Fruit fly (Drosophila melanogaster) whole organism, prepupa: ENCODE measurements around the gene Ctps.

Experiments
- Blimp-1 ChIP-seq: fragments of 200-800 bp; sonication (Bioruptor generic); optimal IDR thresholded peaks from 3 replicates; lab custom pipeline; 2017; ENCODE audit warnings: missing biosample characterization, missing genetic modification characterization, mild to moderate bottlenecking, moderate library complexity, missing genetic modification reagents
- CG10631 ChIP-seq: fragments of 200-800 bp; sonication (Bioruptor generic); optimal IDR thresholded peaks from 2 replicates; lab custom pipeline; 2016; ENCODE audit warnings: missing biosample characterization, missing genetic modification characterization
- CG10669 ChIP-seq: fragments of 200-800 bp; sonication (Bioruptor generic); optimal IDR thresholded peaks from 3 replicates; lab custom pipeline; 2018; ENCODE audit warnings: missing biosample characterization, mild to moderate bottlenecking, missing genetic modification characterization, moderate library complexity
- CG11294 ChIP-seq: fragments of 200-800 bp; sonication (Bioruptor generic); IDR thresholded peaks from 2 replicates; pipeline ENCODE4 v1.3.6; 2022; ENCODE audit warnings: missing biosample characterization, missing genetic modification characterization
- CG11762 ChIP-seq: fragments of 200-800 bp; sonication (Bioruptor generic); optimal IDR thresholded peaks from 3 replicates; lab custom pipeline; 2016; ENCODE audit warnings: missing biosample characterization, missing genetic modification characterization; ENCODE audit not compliant: insufficient read depth
- CG11902 ChIP-seq: fragments of 200-800 bp; sonication (Bioruptor generic); optimal IDR thresholded peaks from 3 replicates; lab custom pipeline; 2016; ENCODE audit warnings: missing biosample characterization, missing genetic modification characterization
- CG16779 ChIP-seq: fragments of 200-800 bp; sonication (Bioruptor generic); optimal IDR thresholded peaks from 3 replicates; lab custom pipeline; 2017; ENCODE audit warnings: missing biosample characterization, mild to moderate bottlenecking, missing genetic modification characterization
- CG34406 ChIP-seq: fragments of 200-800 bp; sonication (Bioruptor generic); optimal IDR thresholded peaks from 3 replicates; lab custom pipeline; 2016; ENCODE audit warnings: missing biosample characterization, missing genetic modification characterization
- CG3919 ChIP-seq: fragments of 200-800 bp; sonication (Bioruptor generic); optimal IDR thresholded peaks from 3 replicates; lab custom pipeline; 2016; ENCODE audit warnings: missing biosample characterization, missing genetic modification characterization
- CG4318 ChIP-seq: fragments of 200-800 bp; sonication (Bioruptor generic); optimal IDR thresholded peaks from 3 replicates; lab custom pipeline; 2017; ENCODE audit warnings: missing biosample characterization, mild to moderate bottlenecking, missing genetic modification characterization
- CG6163 ChIP-seq: fragments of 200-800 bp; sonication (Bioruptor generic); IDR thresholded peaks from 3 replicates; pipeline ENCODE4 v1.3.6; 2022; ENCODE audit warnings: missing biosample characterization, missing genetic modification characterization
- CG6276 ChIP-seq: fragments of 200-800 bp; sonication (Bioruptor generic); optimal IDR thresholded peaks from 2 replicates; lab custom pipeline; 2017; ENCODE audit warnings: missing biosample characterization, mild to moderate bottlenecking, missing genetic modification characterization
- CG6792 ChIP-seq: fragments of 200-800 bp; sonication (Bioruptor generic); optimal IDR thresholded peaks from 3 replicates; lab custom pipeline; 2016; ENCODE audit warnings: missing biosample characterization, missing genetic modification characterization
- CG6808 ChIP-seq: fragments of 200-800 bp; sonication (Bioruptor generic); optimal IDR thresholded peaks from 3 replicates; lab custom pipeline; 2017; ENCODE audit warnings: missing biosample characterization, missing genetic modification characterization, mild to moderate bottlenecking, moderate library complexity, missing genetic modification reagents
- CG8119 ChIP-seq: fragments of 200-800 bp; sonication (Bioruptor generic); IDR thresholded peaks from 3 replicates; pipeline ENCODE4 v1.3.6; 2022; ENCODE audit warnings: missing biosample characterization, missing genetic modification characterization
- CG8319 ChIP-seq: fragments of 200-800 bp; sonication (Bioruptor generic); optimal IDR thresholded peaks from 3 replicates; lab custom pipeline; 2016; ENCODE audit warnings: missing biosample characterization, missing genetic modification characterization
- CG8632 ChIP-seq: fragments of 200-800 bp; sonication (Bioruptor generic); optimal IDR thresholded peaks from 3 replicates; lab custom pipeline; 2016; ENCODE audit warnings: missing biosample characterization, missing genetic modification characterization
- CG9139 ChIP-seq: fragments of 200-800 bp; sonication (Bioruptor generic); optimal IDR thresholded peaks from 3 replicates; lab custom pipeline; 2017; ENCODE audit warnings: missing biosample characterization, mild to moderate bottlenecking, missing genetic modification characterization
- Eip78C ChIP-seq: fragments of 200-800 bp; sonication (Bioruptor generic); peaks from one replicate; lab custom pipeline; 2016; ENCODE audit warnings: missing biosample characterization, missing genetic modification characterization
- Ets21C ChIP-seq: fragments of 200-800 bp; sonication (Bioruptor generic); optimal IDR thresholded peaks from 3 replicates; lab custom pipeline; 2016; ENCODE audit warnings: missing biosample characterization, missing genetic modification characterization
- Ets96B ChIP-seq: fragments of 200-800 bp; optimal IDR thresholded peaks from 2 replicates; lab custom pipeline; 2019; ENCODE audit warnings: missing biosample characterization, mild to moderate bottlenecking, missing genetic modification characterization, moderate library complexity
- Gug ChIP-seq: fragments of 200-800 bp; sonication (Bioruptor generic); IDR thresholded peaks from 2 replicates; pipeline ENCODE4 v1.3.6; 2022; ENCODE audit warnings: missing biosample characterization, missing genetic modification characterization
- Hr38 ChIP-seq: sonication (Bioruptor generic); optimal IDR thresholded peaks from 2 replicates; lab custom pipeline; 2016; ENCODE audit warnings: missing biosample characterization, missing genetic modification characterization
- Hr39 ChIP-seq: fragments of 200-800 bp; sonication (Bioruptor generic); optimal IDR thresholded peaks from 2 replicates; lab custom pipeline; 2016; ENCODE audit warnings: missing biosample characterization, missing genetic modification characterization
- Lpt ChIP-seq: fragments of 200-800 bp; sonication (Bioruptor generic); optimal IDR thresholded peaks from 3 replicates; lab custom pipeline; 2016; ENCODE audit warnings: missing biosample characterization, missing genetic modification characterization
- Met ChIP-seq: fragments of 200-800 bp; sonication (Bioruptor generic); optimal IDR thresholded peaks from 3 replicates; lab custom pipeline; 2016; ENCODE audit warnings: missing biosample characterization, missing genetic modification characterization
- OdsH ChIP-seq: fragments of 200-800 bp; sonication (Bioruptor generic); optimal IDR thresholded peaks from 3 replicates; lab custom pipeline; 2016; ENCODE audit warnings: missing biosample characterization, missing genetic modification characterization
- Smox ChIP-seq: fragments of 200-800 bp; sonication (Bioruptor generic); optimal IDR thresholded peaks from 3 replicates; lab custom pipeline; 2016; ENCODE audit warnings: missing biosample characterization, missing genetic modification characterization
- Sox102F ChIP-seq: fragments of 200-800 bp; sonication (Bioruptor generic); optimal IDR thresholded peaks from 2 replicates; lab custom pipeline; 2016; ENCODE audit warnings: missing biosample characterization, mild to moderate bottlenecking, missing genetic modification characterization
- Sox14 ChIP-seq: fragments of 200-800 bp; sonication (Bioruptor generic); optimal IDR thresholded peaks from 3 replicates; lab custom pipeline; 2016; ENCODE audit warnings: missing biosample characterization, missing genetic modification characterization
- Sox15 ChIP-seq: fragments of 200-800 bp; sonication (Bioruptor generic); optimal IDR thresholded peaks from 3 replicates; lab custom pipeline; 2016; ENCODE audit warnings: missing biosample characterization, missing genetic modification characterization
- achi ChIP-seq: fragments of 200-800 bp; sonication (Bioruptor generic); optimal IDR thresholded peaks from 3 replicates; lab custom pipeline; 2016; ENCODE audit warnings: missing biosample characterization, missing genetic modification characterization
- dac ChIP-seq: fragments of 200-800 bp; sonication (Bioruptor generic); optimal IDR thresholded peaks from 2 replicates; lab custom pipeline; 2017; ENCODE audit warnings: missing biosample characterization, mild to moderate bottlenecking, missing genetic modification characterization
- dsx ChIP-seq: fragments of 200-800 bp; optimal IDR thresholded peaks from 3 replicates; lab custom pipeline; 2019; ENCODE audit warnings: missing biosample characterization, mild to moderate bottlenecking, missing genetic modification characterization, moderate library complexity; ENCODE audit not compliant: poor library complexity, severe bottlenecking
- fd59A ChIP-seq: fragments of 200-800 bp; sonication (Bioruptor generic); optimal IDR thresholded peaks from 2 replicates; lab custom pipeline; 2017; ENCODE audit warnings: missing biosample characterization, mild to moderate bottlenecking, missing genetic modification characterization, missing genetic modification reagents
- fd85E ChIP-seq: fragments of 200-800 bp; sonication (Bioruptor generic); optimal IDR thresholded peaks from 3 replicates; lab custom pipeline; 2016; ENCODE audit warnings: missing biosample characterization, missing genetic modification characterization
- fkh ChIP-seq: fragments of 200-800 bp; sonication (Bioruptor generic); optimal IDR thresholded peaks from 3 replicates; lab custom pipeline; 2017; ENCODE audit warnings: missing biosample characterization, mild to moderate bottlenecking, missing genetic modification characterization, moderate library complexity
- lz ChIP-seq: fragments of 200-800 bp; sonication (Bioruptor generic); optimal IDR thresholded peaks from 3 replicates; lab custom pipeline; 2016; ENCODE audit warnings: missing biosample characterization, missing genetic modification characterization
- net ChIP-seq: fragments of 200-800 bp; sonication (Bioruptor generic); optimal IDR thresholded peaks from 3 replicates; lab custom pipeline; 2016; ENCODE audit warnings: missing biosample characterization, missing genetic modification characterization
- pdm3 ChIP-seq: fragments of 200-800 bp; sonication (Bioruptor generic); optimal IDR thresholded peaks from 3 replicates; lab custom pipeline; 2016; ENCODE audit warnings: missing biosample characterization, missing genetic modification characterization
- salr ChIP-seq, 2 experiments: fragments of 200-800 bp; sonication (Bioruptor generic); optimal IDR thresholded peaks; 3 replicates each; lab custom pipeline; 2016 to 2018; ENCODE audit warnings: missing biosample characterization in 2 of 2, missing genetic modification characterization in 2 of 2, mild to moderate bottlenecking in 1 of 2
- spab ChIP-seq: fragments of 200-800 bp; sonication (Bioruptor generic); optimal IDR thresholded peaks from 2 replicates; lab custom pipeline; 2017; ENCODE audit warnings: missing biosample characterization, mild to moderate bottlenecking, missing genetic modification characterization, missing genetic modification reagents
- ss ChIP-seq, 2 experiments: fragments of 200-800 bp; sonication (Bioruptor generic); optimal IDR thresholded peaks; 2 replicates in 1 of 2; 3 replicates in 1 of 2; lab custom pipeline; 2017 to 2018; ENCODE audit warnings: mild to moderate bottlenecking in 2 of 2, missing biosample characterization in 2 of 2, missing genetic modification characterization in 2 of 2, moderate library complexity in 1 of 2
- svp ChIP-seq: fragments of 200-800 bp; sonication (Bioruptor generic); peaks from one replicate; lab custom pipeline; 2016; ENCODE audit warnings: missing biosample characterization, missing genetic modification characterization
- topi ChIP-seq: fragments of 200-800 bp; sonication (Bioruptor generic); optimal IDR thresholded peaks from 3 replicates; lab custom pipeline; 2016; ENCODE audit warnings: missing biosample characterization, missing genetic modification characterization
- vri ChIP-seq: fragments of 200-800 bp; sonication (Bioruptor generic); optimal IDR thresholded peaks from 3 replicates; lab custom pipeline; 2016; ENCODE audit warnings: missing biosample characterization, mild to moderate bottlenecking, missing genetic modification characterization

Ctps gene

DNA sequence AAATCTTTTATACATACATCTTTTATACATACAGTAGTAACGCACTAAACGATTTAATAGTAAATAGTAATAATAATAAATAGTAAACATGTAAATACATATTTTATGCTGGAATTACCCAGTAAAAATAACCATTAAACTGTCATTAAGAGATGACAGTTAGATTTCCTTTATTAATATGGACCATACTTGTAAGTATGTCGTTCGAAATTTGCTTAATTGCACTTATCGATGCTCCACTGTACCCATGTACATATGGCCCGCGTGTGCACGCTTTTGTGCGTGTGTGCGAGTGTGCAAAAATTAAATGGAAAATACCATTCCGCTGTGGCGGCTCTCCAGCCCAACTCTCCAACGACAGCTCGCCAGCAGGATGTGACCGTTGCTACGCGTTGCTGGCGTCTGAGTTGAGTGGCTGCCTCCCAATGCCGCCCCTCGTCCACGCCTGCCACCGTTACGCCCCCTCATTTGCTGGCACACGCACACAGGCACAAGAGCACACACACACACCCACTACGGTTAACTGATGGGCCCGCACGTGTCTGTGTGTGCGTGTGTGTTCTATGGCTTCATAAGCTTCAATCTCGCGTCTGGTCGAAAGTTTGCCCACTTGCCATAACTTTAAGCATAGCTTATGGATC lies 5.1 kb downstream of the Ctps start (continued):
- TF ChIP-seq lz (no peak), Met (GFP tag; lab: Kevin White, UChicago) (no peak), achi (GFP tag; lab: Kevin White, UChicago) (peak; percentile 5), CG8632 (no peak), net (GFP tag; lab: Kevin White, UChicago) (no peak), CG6808 (GFP tag; lab: Kevin White, UChicago) (no peak), fd59A (no peak), CG16779 (tag; lab: Kevin White, UChicago) (no peak), CG3919 (GFP tag; lab: Kevin White, UChicago) (peak; percentile 48)

DNA sequence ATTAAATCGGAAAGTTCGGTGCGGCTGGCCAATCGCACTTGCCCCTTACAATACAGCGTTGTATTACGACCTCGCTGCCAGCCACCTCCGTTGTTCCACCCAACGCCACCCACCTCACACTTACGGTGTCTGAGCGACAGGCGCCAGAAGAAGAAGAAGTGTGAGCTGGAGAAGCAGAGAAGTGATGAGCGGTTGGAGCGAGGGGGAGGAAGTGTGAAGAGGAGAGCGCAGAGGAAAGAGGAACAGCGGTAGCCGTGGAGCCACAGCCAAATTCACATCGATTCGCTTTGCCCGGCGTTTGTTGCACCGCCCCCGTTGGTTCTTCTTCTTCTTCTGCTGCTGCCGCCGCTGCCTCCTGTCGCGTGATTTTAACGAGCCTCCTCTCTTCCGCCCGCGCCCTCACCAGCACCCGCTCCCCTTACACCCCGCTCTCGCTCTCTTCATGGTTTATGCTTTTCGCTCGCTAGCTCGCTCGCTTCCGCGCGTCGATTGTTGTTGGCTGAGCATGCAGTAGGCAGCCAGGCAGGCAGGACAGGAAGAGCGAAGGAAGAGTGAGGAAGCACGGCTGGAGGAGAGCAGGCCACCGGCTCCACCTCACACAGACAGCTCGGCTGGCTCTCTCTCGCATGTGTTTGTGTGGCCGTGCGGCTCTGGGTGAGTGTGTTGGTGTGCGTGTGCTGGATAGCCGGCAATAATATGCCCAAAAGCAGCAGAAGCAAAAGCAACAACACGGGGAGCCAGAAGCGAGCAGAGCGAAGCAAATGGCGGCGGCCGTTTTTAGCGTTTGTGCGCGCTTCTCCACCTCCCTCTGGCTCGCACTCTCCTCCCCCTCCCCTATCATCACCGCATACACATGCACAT lies 6.5 kb downstream of the Ctps start:
- TF ChIP-seq CG8319 (GFP tag; lab: Kevin White, UChicago) (no peak), CG8632 (no peak), fd85E (no peak), ss (GFP tag; optimal IDR thresholded peaks at IDR 0.05; lab: Kevin White, UChicago) (peak; percentile 26 to 76), CG11294 (GFP tag; lab: Robert Waterston, UW) (no peak), OdsH (GFP tag; lab: Kevin White, UChicago) (no peak), CG6163 (GFP tag; lab: Robert Waterston, UW) (peak; percentile 17; the same call in 1 of the 3 replicates), Sox15 (no peak), spab (GFP tag; lab: Kevin White, UChicago) (no peak), pdm3 (no peak), CG9139 (GFP tag; lab: Kevin White, UChicago) (peak; percentile 8), CG10631 (GFP tag; lab: Kevin White, UChicago) (no peak), net (GFP tag; lab: Kevin White, UChicago) (peak; percentile 42), CG6276 (GFP tag; lab: Kevin White, UChicago) (no peak), Hr38 (no peak), svp (GFP tag; lab: Kevin White, UChicago) (peak; percentile 72), CG3919 (GFP tag; lab: Kevin White, UChicago) (no peak), dac (GFP tag; lab: Kevin White, UChicago) (no peak), Sox14 (no peak), Blimp-1 (GFP tag; lab: Kevin White, UChicago) (peak; percentile 2), dsx (GFP tag; lab: Kevin White, UChicago) (no peak), Lpt (GFP tag; lab: Kevin White, UChicago) (peak; percentile 37), topi (GFP tag; lab: Kevin White, UChicago) (no peak), Ets96B (tag; lab: Kevin White, UChicago) (no peak), fd59A (no peak), achi (GFP tag; lab: Kevin White, UChicago) (no peak), fkh (GFP tag; lab: Kevin White, UChicago) (no peak), CG10669 (GFP tag; lab: Kevin White, UChicago) (no peak), Sox102F (GFP tag; lab: Kevin White, UChicago) (no peak), CG6808 (GFP tag; lab: Kevin White, UChicago) (no peak), vri (GFP tag; lab: Kevin White, UChicago) (no peak), Hr39 (GFP tag; lab: Kevin White, UChicago) (no peak), Eip78C (GFP tag; lab: Kevin White, UChicago) (peak; percentile 49), CG16779 (tag; lab: Kevin White, UChicago) (no peak), CG8119 (no peak), CG11762 (GFP tag; lab: Kevin White, UChicago) (no peak), Met (GFP tag; lab: Kevin White, UChicago) (peak; percentile 17), Ets21C (GFP tag; lab: Kevin White, UChicago) (no peak), salr (GFP tag; optimal IDR thresholded peaks at IDR 0.05; lab: Kevin White, UChicago) (peak in 1 of 2 experiments; percentile 1), CG6792 (GFP tag; lab: Kevin White, UChicago) (no peak), CG11902 (GFP tag; lab: Kevin White, UChicago) (no peak), Gug (GFP tag; lab: Robert Waterston, UW) (peak; percentile 19; the same call in 1 of the 2 replicates), CG4318 (no peak), CG34406 (GFP tag; lab: Kevin White, UChicago) (peak; percentile 10), Smox (GFP tag; lab: Kevin White, UChicago) (no peak)
